Worm (Caenorhabditis elegans) whole organism, young adult: ENCODE results near the gene bath-38.
"Not testable (repeated sequence)": the region's sequence is repeated elsewhere in the genome, so short reads cannot be mapped to it uniquely, and the experiment has no call there.

Source experiments
- B0019.2 ChIP-seq: fragments of 200-800 bp; sonication (Bioruptor generic); conservative IDR thresholded peaks from 2 replicates; pipeline ENCODE4 v1.3.6; 2022; ENCODE audit warnings: missing genetic modification reagents, missing genetic modification characterization, missing compliant biosample characterization
- B0035.1 ChIP-seq: sonication (generic microtip); optimal IDR thresholded peaks from 2 replicates; lab custom pipeline; 2016; ENCODE audit warnings: missing genetic modification characterization, mild to moderate bottlenecking, missing compliant biosample characterization, missing genotype, missing genetic modification reagents
- F10E7.11 ChIP-seq: sonication (generic microtip); optimal IDR thresholded peaks from 2 replicates; lab custom pipeline; 2017; ENCODE audit warnings: mild to moderate bottlenecking, missing genetic modification characterization, moderate library complexity, missing compliant biosample characterization
- F52B5.7 ChIP-seq: sonication (generic microtip); optimal IDR thresholded peaks from 2 replicates; lab custom pipeline; 2016; ENCODE audit warnings: mild to moderate bottlenecking, missing genetic modification characterization, missing compliant biosample characterization
- F55B11.4 ChIP-seq: sonication (generic microtip); optimal IDR thresholded peaks from 2 replicates; lab custom pipeline; 2016; ENCODE audit warnings: missing compliant biosample characterization, missing genetic modification characterization, borderline replicate concordance; ENCODE audit not compliant: insufficient read depth
- F57A8.1 ChIP-seq: fragments of 200-800 bp; sonication (Bioruptor generic); optimal IDR thresholded peaks from 2 replicates; lab custom pipeline; 2018; ENCODE audit warnings: mild to moderate bottlenecking, missing genetic modification characterization, moderate library complexity, missing compliant biosample characterization
- F57C9.4 ChIP-seq: sonication (generic microtip); optimal IDR thresholded peaks from 2 replicates; lab custom pipeline; 2017; ENCODE audit warnings: mild to moderate bottlenecking, missing genetic modification characterization, missing compliant biosample characterization
- Y67H2A.10 ChIP-seq: fragments of 200-800 bp; sonication (Bioruptor generic); conservative IDR thresholded peaks from 2 replicates; pipeline ENCODE4 v1.3.6; 2022; ENCODE audit warnings: missing genetic modification reagents, missing genetic modification characterization, missing compliant biosample characterization
- Y79H2A.3 ChIP-seq: fragments of 200-800 bp; sonication (Bioruptor generic); conservative IDR thresholded peaks from 2 replicates; pipeline ENCODE4 v1.3.6; 2022; ENCODE audit warnings: missing genetic modification reagents, missing genetic modification characterization, missing compliant biosample characterization
- ZK185.1 ChIP-seq: sonication (generic microtip); optimal IDR thresholded peaks from 2 replicates; lab custom pipeline; 2016; ENCODE audit warnings: mild to moderate bottlenecking, missing genetic modification characterization, missing compliant biosample characterization; ENCODE audit not compliant: poor library complexity, severe bottlenecking
- ama-1 ChIP-seq, 3 experiments: fragments of 150-350 bp in 1 of 3; sonication (generic microtip) in 2 of 3; optimal IDR thresholded peaks; 2 replicates each; lab custom pipeline; 2014 to 2018; ENCODE audit warnings: missing biosample characterization in 2 of 3, missing genetic modification characterization in 2 of 3, missing genetic modification reagents in 2 of 3
- aptf-2 ChIP-seq: fragments of 200-800 bp; sonication (Bioruptor generic); conservative IDR thresholded peaks from 2 replicates; pipeline ENCODE4 v1.3.6; 2022; ENCODE audit warnings: missing genetic modification reagents, missing genetic modification characterization, missing compliant biosample characterization
- attf-5 ChIP-seq: fragments of 200-800 bp; sonication (Bioruptor generic); optimal IDR thresholded peaks from 2 replicates; lab custom pipeline; 2018; ENCODE audit warnings: mild to moderate bottlenecking, missing genetic modification characterization, missing compliant biosample characterization
- ceh-91 ChIP-seq: fragments of 200-800 bp; sonication (Bioruptor generic); IDR thresholded peaks from 2 replicates; pipeline ENCODE4 v1.3.6; 2022; ENCODE audit warnings: missing genetic modification reagents, missing genetic modification characterization, missing compliant biosample characterization
- dpff-1 ChIP-seq: sonication (generic microtip); optimal IDR thresholded peaks from 2 replicates; lab custom pipeline; 2017; ENCODE audit warnings: mild to moderate bottlenecking, missing genetic modification characterization, missing compliant biosample characterization
- dpl-1 ChIP-seq: fragments of 150-350 bp; optimal IDR thresholded peaks from 2 replicates; lab custom pipeline; 2014; ENCODE audit warnings: missing biosample characterization, missing genetic modification reagents, missing genetic modification characterization
- fkh-3 ChIP-seq: sonication (generic microtip); optimal IDR thresholded peaks from 2 replicates; lab custom pipeline; 2016; ENCODE audit warnings: mild to moderate bottlenecking, missing genetic modification characterization, missing compliant biosample characterization
- gei-17 ChIP-seq: fragments of 200-800 bp; sonication (Bioruptor generic); optimal IDR thresholded peaks from 2 replicates; lab custom pipeline; 2018; ENCODE audit warnings: mild to moderate bottlenecking, missing genetic modification characterization, missing compliant biosample characterization
- hmg-20 ChIP-seq: fragments of 200-800 bp; sonication (Bioruptor generic); IDR thresholded peaks from 2 replicates; pipeline ENCODE4 v1.3.6; 2022; ENCODE audit warnings: missing genetic modification reagents, missing genetic modification characterization, missing compliant biosample characterization
- lag-1 ChIP-seq: fragments of 200-800 bp; sonication (Bioruptor generic); IDR thresholded peaks from 2 replicates; pipeline ENCODE4 v1.3.6; 2022; ENCODE audit warnings: missing genetic modification reagents, missing genetic modification characterization, missing compliant biosample characterization
- lin-35 ChIP-seq, 3 experiments: fragments of 150-350 bp in 2 of 3; sonication (generic microtip) in 1 of 3; optimal IDR thresholded peaks; 2 replicates each; lab custom pipeline; 2014 to 2018; ENCODE audit warnings: missing biosample characterization in 3 of 3, missing genetic modification characterization in 3 of 3, missing genetic modification reagents in 3 of 3
- mxl-1 ChIP-seq: sonication (generic microtip); optimal IDR thresholded peaks from 2 replicates; lab custom pipeline; 2016; ENCODE audit warnings: missing genetic modification characterization, missing compliant biosample characterization
- nfya-1 ChIP-seq: sonication (generic microtip); optimal IDR thresholded peaks from 2 replicates; lab custom pipeline; 2017; ENCODE audit warnings: antibody characterized with exemption, missing compliant biosample characterization, missing genetic modification characterization, borderline replicate concordance; ENCODE audit not compliant: insufficient read depth
- nhr-80 ChIP-seq: sonication (generic microtip); optimal IDR thresholded peaks from 2 replicates; lab custom pipeline; 2016; ENCODE audit warnings: missing genetic modification characterization, missing compliant biosample characterization
- pbrm-1 ChIP-seq: fragments of 200-800 bp; sonication (Bioruptor generic); IDR thresholded peaks from 2 replicates; pipeline ENCODE4 v1.3.6; 2022; ENCODE audit warnings: missing genetic modification reagents, missing genetic modification characterization, missing compliant biosample characterization
- sdz-38 ChIP-seq: sonication (generic microtip); optimal IDR thresholded peaks from 2 replicates; lab custom pipeline; 2016; ENCODE audit warnings: missing genotype, missing genetic modification characterization, missing compliant biosample characterization
- snpc-1.1 ChIP-seq: sonication (generic microtip); optimal IDR thresholded peaks from 2 replicates; lab custom pipeline; 2017; ENCODE audit warnings: missing genetic modification characterization, mild to moderate bottlenecking, missing compliant biosample characterization, antibody characterized with exemption, moderate library complexity, missing genotype, missing genetic modification reagents; ENCODE audit not compliant: insufficient read depth
- snpc-1.3 ChIP-seq: sonication (generic microtip); optimal IDR thresholded peaks from 2 replicates; lab custom pipeline; 2017; ENCODE audit warnings: missing genetic modification characterization, mild to moderate bottlenecking, missing compliant biosample characterization, antibody characterized with exemption, moderate library complexity, missing genotype, missing genetic modification reagents; ENCODE audit not compliant: insufficient read depth
- snpc-3.4 ChIP-seq: sonication (generic microtip); optimal IDR thresholded peaks from 2 replicates; lab custom pipeline; 2017; ENCODE audit warnings: missing genetic modification characterization, mild to moderate bottlenecking, missing compliant biosample characterization, antibody characterized with exemption, moderate library complexity, missing genotype, missing genetic modification reagents
- snpc-4 ChIP-seq, 5 experiments: fragments of 150-350 bp in 1 of 5; sonication (generic microtip) in 4 of 5; optimal IDR thresholded peaks; 2 replicates each; lab custom pipeline; 2014 to 2018; ENCODE audit warnings: missing genetic modification characterization in 5 of 5, missing biosample characterization in 3 of 5, antibody characterized with exemption in 2 of 5, mild to moderate bottlenecking in 2 of 5, missing compliant biosample characterization in 2 of 5, missing genotype in 2 of 5, moderate library complexity in 2 of 5, missing genetic modification reagents in 1 of 5
- somi-1 ChIP-seq: fragments of 200-800 bp; sonication (Bioruptor generic); optimal IDR thresholded peaks from 2 replicates; lab custom pipeline; 2018; ENCODE audit warnings: mild to moderate bottlenecking, missing genetic modification characterization, missing compliant biosample characterization
- unc-130 ChIP-seq: sonication (generic microtip); optimal IDR thresholded peaks from 2 replicates; lab custom pipeline; 2016; ENCODE audit warnings: missing genetic modification reagents, missing genetic modification characterization, missing compliant biosample characterization
- zim-3 ChIP-seq: sonication (generic microtip); optimal IDR thresholded peaks from 2 replicates; lab custom pipeline; 2017; ENCODE audit warnings: mild to moderate bottlenecking, missing genetic modification characterization, moderate library complexity, missing compliant biosample characterization
- ztf-18 ChIP-seq: sonication (generic microtip); optimal IDR thresholded peaks from 2 replicates; lab custom pipeline; 2016; ENCODE audit warnings: missing genotype, mild to moderate bottlenecking, missing genetic modification characterization, missing compliant biosample characterization

Gene bath-38

ce11 chrII:10007917-10008316 is 37.2 kb downstream of the bath-38 start, which contains the start of gene ZK892.5:
Gene ZK892.5, plus strand, starts transcription at chrII:10008217.
- TF ChIP-seq unc-130 (GFP tag; lab: Kevin White, UChicago), result no peak
- TF ChIP-seq lin-35 (GFP tag; optimal IDR thresholded peaks at IDR 0.05; lab: Kevin White, UChicago), result no peak
- TF ChIP-seq snpc-4 (GFP tag; optimal IDR thresholded peaks at IDR 0.05; lab: Kevin White, UChicago), result no peak
- TF ChIP-seq snpc-4 (tag; optimal IDR thresholded peaks at IDR 0.05; lab: Kevin White, UChicago), result no peak
- TF ChIP-seq nhr-80, result no peak
- TF ChIP-seq mxl-1, result no peak
- TF ChIP-seq somi-1, result no peak
- TF ChIP-seq F10E7.11 (tag; lab: Kevin White, UChicago), result no peak
- no peak for TF ChIP-seq aptf-2
- no peak for TF ChIP-seq pbrm-1
- TF ChIP-seq snpc-1.1 (tag; lab: Kevin White, UChicago), result no peak
- no peak for TF ChIP-seq gei-17 (GFP tag; lab: Kevin White, UChicago)
- TF ChIP-seq ceh-91, result no peak
- TF ChIP-seq snpc-3.4 (tag; lab: Kevin White, UChicago), result no peak
- TF ChIP-seq F55B11.4, result no peak
- no peak for TF ChIP-seq B0035.1 (tag; lab: Kevin White, UChicago)
- no peak for TF ChIP-seq lag-1
- TF ChIP-seq ZK185.1 (tag; lab: Kevin White, UChicago), result no peak
- TF ChIP-seq B0019.2, result no peak
- no peak for TF ChIP-seq dpl-1 (GFP tag; lab: Kevin White, UChicago)

- not testable (repeated sequence) for TF ChIP-seq ztf-18, F57C9.4, snpc-1.3 (tag; lab: Kevin White, UChicago)
- TF ChIP-seq, all 124 proteins: peak for 0; not testable (repeated sequence) for 124
These were observed 38.8 kb downstream of the bath-38 start, which contains the start of gene ZK892.4 for ce11 chrII:10006266-10006665. Gene ZK892.4, plus strand, starts transcription at chrII:10006566.

DNA sequence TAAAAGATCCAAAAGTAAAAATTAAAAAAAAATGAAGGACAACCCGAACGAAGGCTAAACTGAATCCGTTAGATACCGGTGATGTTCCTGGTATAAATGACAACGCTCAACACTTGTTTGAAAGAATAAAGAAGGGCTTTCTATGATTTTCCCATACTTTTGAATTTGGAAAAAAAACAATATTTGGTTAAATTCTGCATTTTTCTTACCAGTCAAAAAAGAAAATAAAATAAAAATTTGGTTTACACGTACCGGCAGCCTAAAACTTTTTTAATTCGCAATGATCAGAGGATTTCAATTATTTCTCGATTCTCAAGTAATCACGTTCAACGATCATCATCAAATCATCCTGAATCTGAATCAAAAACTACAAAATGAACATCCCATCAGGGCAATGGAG is 43.5 kb downstream of the bath-38 start, which contains the start of gene ZK892.3:
Gene ZK892.3, plus strand, starts transcription at position 301 of the 400 bp plus-strand sequence.
- TF ChIP-seq nfya-1 (tag; lab: Kevin White, UChicago) (no peak), F52B5.7 (tag; lab: Kevin White, UChicago) (no peak), attf-5 (no peak), ama-1 (optimal IDR thresholded peaks at IDR 0.05; lab: Kevin White, UChicago) (no peak), ama-1 (GFP tag; optimal IDR thresholded peaks at IDR 0.05; lab: Kevin White, UChicago) (no peak), F55B11.4 (no peak), ceh-91 (no peak), fkh-3 (no peak), hmg-20 (GFP tag; lab: Robert Waterston, UW) (no peak), snpc-1.1 (tag; lab: Kevin White, UChicago) (no peak), dpff-1 (tag; lab: Kevin White, UChicago) (no peak), gei-17 (GFP tag; lab: Kevin White, UChicago) (no peak), nhr-80 (no peak), Y67H2A.10 (GFP tag; lab: Robert Waterston, UW) (no peak), zim-3 (tag; lab: Kevin White, UChicago) (no peak), aptf-2 (no peak), somi-1 (no peak), Y79H2A.3 (GFP tag; lab: Robert Waterston, UW) (no peak), F57A8.1 (GFP tag; lab: Kevin White, UChicago) (no peak), sdz-38 (tag; lab: Kevin White, UChicago) (no peak)
